Worm (Caenorhabditis elegans): ENCODE measurements around the gene doxa-1.

DNA sequence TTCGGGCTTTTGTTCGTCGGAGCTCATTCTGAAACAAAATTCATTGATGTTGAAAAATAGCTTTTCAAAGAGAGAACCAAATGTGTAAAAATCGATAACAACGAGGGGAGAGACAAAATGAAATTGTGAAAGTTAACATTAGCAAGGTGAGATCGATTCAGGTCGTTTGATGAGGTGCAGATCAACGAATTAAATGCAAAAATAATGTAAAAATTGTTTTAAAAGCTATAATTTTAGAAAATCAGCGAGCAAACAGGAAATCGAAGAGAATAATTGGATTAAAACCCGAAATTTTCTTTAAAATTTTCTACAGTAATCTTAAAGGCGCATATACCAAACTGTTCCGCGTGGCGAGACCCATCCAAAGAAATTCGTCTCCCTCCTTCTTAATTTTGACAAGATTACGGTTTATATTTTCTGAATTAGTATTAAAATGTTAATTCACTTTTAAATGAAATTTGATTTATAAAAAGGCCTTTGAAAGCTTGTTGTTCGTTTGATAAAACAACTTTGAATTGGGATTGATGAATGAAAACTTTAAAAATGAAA is 37.6 kb downstream of the doxa-1 start, which contains the start of gene C13G5.2:
- TF ChIP-seq snpc-4 (tag; optimal IDR thresholded peaks at IDR 0.05) (no peak), egl-27 (tag; optimal IDR thresholded peaks at IDR 0.05) (no peak), unc-55 (GFP tag; optimal IDR thresholded peaks at IDR 0.05) (no peak)
